Worm (Caenorhabditis elegans): Measurements from ENCODE around the gene F32D1.11.

The F32D1.11 gene

ce11 chrV:4400118-4400517 lies 33.8 kb upstream of the F32D1.11 start, which contains the start of gene F13A2.4:
Gene F13A2.4 (minus strand): TSS chrV:4400218.
- TF ChIP-seq cnd-1 (tag; optimal IDR thresholded peaks at IDR 0.05) (no peak), mab-5 (tag; optimal IDR thresholded peaks at IDR 0.05) (no peak), lin-32 (GFP tag; optimal IDR thresholded peaks at IDR 0.05) (no peak), ztf-11 (tag; optimal IDR thresholded peaks at IDR 0.05) (no peak), nhr-2 (tag; optimal IDR thresholded peaks at IDR 0.05) (no peak), sem-2 (GFP tag; optimal IDR thresholded peaks at IDR 0.05) (no peak), hlh-1 (tag; optimal IDR thresholded peaks at IDR 0.05) (no peak)

- TF ChIP-seq ces-1 (GFP tag; optimal IDR thresholded peaks at IDR 0.05) = no peak
- no peak for TF ChIP-seq blmp-1 (tag; optimal IDR thresholded peaks at IDR 0.05)
- no peak for TF ChIP-seq elt-1 (tag; optimal IDR thresholded peaks at IDR 0.05; ENCODE audit: borderline replicate concordance, insufficient read depth)
- TF ChIP-seq ceh-43 (GFP tag; optimal IDR thresholded peaks at IDR 0.05) = no peak
- TF ChIP-seq sem-2 (GFP tag; optimal IDR thresholded peaks at IDR 0.05) = no peak
- no peak for TF ChIP-seq ztf-11 (tag; optimal IDR thresholded peaks at IDR 0.05)
- TF ChIP-seq bed-3 (GFP tag; optimal IDR thresholded peaks at IDR 0.05) = no peak
- no peak for TF ChIP-seq mep-1 (tag; optimal IDR thresholded peaks at IDR 0.05)
Measured at ce11 chrV:4398884-4399283, 32.5 kb upstream of the F32D1.11 start.

ce11 chrV:4398127-4398526 lies 31.8 kb upstream of the F32D1.11 start:
- no peak for TF ChIP-seq mab-5 (tag; optimal IDR thresholded peaks at IDR 0.05)
- TF ChIP-seq nhr-76 (tag; optimal IDR thresholded peaks at IDR 0.05) = no peak
- no peak for TF ChIP-seq ces-1 (GFP tag; optimal IDR thresholded peaks at IDR 0.05)
- no peak for TF ChIP-seq ham-2 (GFP tag; optimal IDR thresholded peaks at IDR 0.05)
- no peak for TF ChIP-seq unc-39 (tag; optimal IDR thresholded peaks at IDR 0.05)

- TF ChIP-seq cnd-1 (tag; optimal IDR thresholded peaks at IDR 0.05) = no peak
- TF ChIP-seq ceh-83 (GFP tag; optimal IDR thresholded peaks at IDR 0.05) = no peak
- no peak for TF ChIP-seq unc-62 (GFP tag; optimal IDR thresholded peaks at IDR 0.05)
- TF ChIP-seq ceh-43 (GFP tag; optimal IDR thresholded peaks at IDR 0.05) = no peak
- no peak for TF ChIP-seq zip-8 (tag; optimal IDR thresholded peaks at IDR 0.05)
- TF ChIP-seq ceh-39 (tag; optimal IDR thresholded peaks at IDR 0.05) = no peak
- TF ChIP-seq M03D4.4 (tag; optimal IDR thresholded peaks at IDR 0.05) = no peak
- no peak for TF ChIP-seq mep-1 (tag; optimal IDR thresholded peaks at IDR 0.05)
- TF ChIP-seq bed-3 (GFP tag; optimal IDR thresholded peaks at IDR 0.05) = no peak
- no peak for TF ChIP-seq elt-1 (tag; optimal IDR thresholded peaks at IDR 0.05; ENCODE audit: borderline replicate concordance, insufficient read depth)
- TF ChIP-seq nhr-2 (tag; optimal IDR thresholded peaks at IDR 0.05) = no peak
- TF ChIP-seq hlh-1 (tag; optimal IDR thresholded peaks at IDR 0.05) = no peak
- TF ChIP-seq nhr-237 (tag; optimal IDR thresholded peaks at IDR 0.05) = no peak
- TF ChIP-seq nhr-12 (tag; optimal IDR thresholded peaks at IDR 0.05) = no peak
- TF ChIP-seq lin-32 (GFP tag; optimal IDR thresholded peaks at IDR 0.05) = no peak
- TF ChIP-seq snpc-4 (tag; optimal IDR thresholded peaks at IDR 0.05) = no peak
- no peak for TF ChIP-seq lsy-2 (tag; optimal IDR thresholded peaks at IDR 0.05)
Measured at ce11 chrV:4396257-4396656, 29.9 kb upstream of the F32D1.11 start, which contains the start of gene F13A2.3. Gene F13A2.3 (minus strand): TSS chrV:4396357.

- TF ChIP-seq lsy-2 (tag; optimal IDR thresholded peaks at IDR 0.05) (peak; percentile 21), flh-1 (GFP tag; optimal IDR thresholded peaks at IDR 0.05) (no peak)
Measured at ce11 chrV:4387916-4388315, 21.6 kb upstream of the F32D1.11 start.

- TF ChIP-seq drap-1 (GFP tag; optimal IDR thresholded peaks at IDR 0.05) = no peak
- no peak for TF ChIP-seq lin-13 (tag; optimal IDR thresholded peaks at IDR 0.05)
- no peak for TF ChIP-seq sptf-1 (tag; optimal IDR thresholded peaks at IDR 0.05)
- no peak for TF ChIP-seq sem-2 (GFP tag; optimal IDR thresholded peaks at IDR 0.05)
- TF ChIP-seq ham-2 (GFP tag; optimal IDR thresholded peaks at IDR 0.05) = no peak
- TF ChIP-seq cnd-1 (tag; optimal IDR thresholded peaks at IDR 0.05) = no peak
- TF ChIP-seq M03D4.4 (tag; optimal IDR thresholded peaks at IDR 0.05) = no peak
- TF ChIP-seq bed-3 (GFP tag; optimal IDR thresholded peaks at IDR 0.05) = no peak
- no peak for TF ChIP-seq unc-39 (tag; optimal IDR thresholded peaks at IDR 0.05)
- TF ChIP-seq ztf-11 (tag; optimal IDR thresholded peaks at IDR 0.05) = no peak
- TF ChIP-seq nhr-28 (tag; optimal IDR thresholded peaks at IDR 0.05) = no peak
- no peak for TF ChIP-seq nhr-12 (tag; optimal IDR thresholded peaks at IDR 0.05)
- TF ChIP-seq snpc-4 (tag; optimal IDR thresholded peaks at IDR 0.05) = no peak
- TF ChIP-seq pha-4 (tag; optimal IDR thresholded peaks at IDR 0.05) = no peak
Measured at ce11 chrV:4387402-4387801, 21.1 kb upstream of the F32D1.11 start, which contains the start of gene F13A2.9. Gene F13A2.9 (minus strand): TSS chrV:4387502.
